Worm (Caenorhabditis elegans) whole organism, L2 larva: ENCODE measurements around the gene K02C4.5.

Experiments
- ama-1 ChIP-seq: fragments of 150-350 bp; optimal IDR thresholded peaks from 2 replicates; lab custom pipeline; 2018; ENCODE audit warnings: inconsistent platforms
- blmp-1 ChIP-seq: sonication (generic microtip); optimal IDR thresholded peaks from 2 replicates; lab custom pipeline; 2017; ENCODE audit warnings: missing genetic modification characterization, mild to moderate bottlenecking, missing compliant biosample characterization, antibody characterized with exemption, moderate library complexity; ENCODE audit not compliant: insufficient read depth
- elt-3 ChIP-seq: sonication (generic microtip); optimal IDR thresholded peaks from 2 replicates; lab custom pipeline; 2017; ENCODE audit warnings: missing biosample characterization, missing genetic modification characterization
- nhr-10 ChIP-seq: sonication (generic microtip); optimal IDR thresholded peaks from 2 replicates; lab custom pipeline; 2017; ENCODE audit warnings: missing biosample characterization, missing genetic modification characterization
- nhr-11 ChIP-seq: fragments of 150-350 bp; optimal IDR thresholded peaks from 2 replicates; lab custom pipeline; 2014; ENCODE audit warnings: missing biosample characterization, missing genetic modification characterization
- nhr-237 ChIP-seq: fragments of 150-350 bp; optimal IDR thresholded peaks from 2 replicates; lab custom pipeline; 2014; ENCODE audit warnings: missing biosample characterization, missing genetic modification characterization
- nhr-77 ChIP-seq: fragments of 150-350 bp; optimal IDR thresholded peaks from 2 replicates; lab custom pipeline; 2014; ENCODE audit warnings: missing biosample characterization, missing genetic modification characterization
- unc-39 ChIP-seq: fragments of 150-350 bp; optimal IDR thresholded peaks from 2 replicates; lab custom pipeline; 2014; ENCODE audit warnings: missing biosample characterization, missing genetic modification characterization
- unc-62 ChIP-seq: fragments of 150-350 bp; optimal IDR thresholded peaks from 2 replicates; lab custom pipeline; 2014; ENCODE audit warnings: missing biosample characterization, missing genetic modification reagents, missing genetic modification characterization
- zag-1 ChIP-seq: fragments of 150-350 bp; optimal IDR thresholded peaks from 2 replicates; lab custom pipeline; 2014; ENCODE audit warnings: missing biosample characterization, missing genetic modification characterization

DNA sequence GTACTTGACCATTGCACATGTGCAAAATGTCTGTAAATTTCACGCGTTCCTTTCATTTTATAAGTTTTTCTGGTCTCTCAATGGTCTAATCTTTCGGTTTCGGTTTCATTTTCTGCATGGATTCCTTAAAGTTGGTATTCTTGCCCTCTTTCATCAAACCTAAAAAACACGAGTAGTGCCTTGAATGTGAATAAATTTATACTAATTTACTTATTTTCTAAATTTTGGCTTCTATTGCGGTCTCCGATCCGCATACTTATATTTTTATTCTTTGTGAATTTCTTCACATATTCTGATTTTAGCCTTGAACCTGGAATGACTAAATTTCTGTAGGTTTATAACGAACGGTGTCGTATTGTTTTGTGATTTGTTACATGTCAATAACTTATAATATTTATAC lies 12.2 kb upstream of the K02C4.5 start, which contains the start of gene pdha-1:
- TF ChIP-seq blmp-1 (tag; lab: Kevin White, UChicago) (no peak), nhr-11 (tag; lab: Kevin White, UChicago) (no peak), nhr-10 (tag; lab: Kevin White, UChicago) (no peak), unc-62 (GFP tag; lab: Kevin White, UChicago) (no peak), elt-3 (tag; lab: Kevin White, UChicago) (no peak), unc-39 (tag; lab: Kevin White, UChicago) (no peak), zag-1 (tag; lab: Kevin White, UChicago) (no peak), nhr-77 (tag; lab: Kevin White, UChicago) (no peak), nhr-237 (tag; lab: Kevin White, UChicago) (no peak), ama-1 (no peak)
